Fruit fly (Drosophila melanogaster) whole organism, wandering third instar larva: ENCODE measurements around the gene olf413.

Experiments
- CG9705 ChIP-seq: fragments of 200-800 bp; sonication (Bioruptor generic); optimal IDR thresholded peaks from 2 replicates; lab custom pipeline; 2018; ENCODE audit warnings: missing biosample characterization, mild to moderate bottlenecking, missing genetic modification characterization
- CrebA ChIP-seq: fragments of 200-800 bp; sonication (Bioruptor generic); optimal IDR thresholded peaks from 2 replicates; lab custom pipeline; 2016; ENCODE audit warnings: missing biosample characterization, mild to moderate bottlenecking, missing genetic modification characterization, borderline replicate concordance
- Dfd ChIP-seq: fragments of >200 bp; optimal IDR thresholded peaks from 2 replicates; lab custom pipeline; 2017; ENCODE audit warnings: missing biosample characterization, missing genetic modification characterization
- Dif ChIP-seq: fragments of 200-275, 200-300 bp; sonication (Bioruptor generic); optimal IDR thresholded peaks from 2 replicates; lab custom pipeline; 2018; ENCODE audit warnings: missing biosample characterization, missing genetic modification characterization; ENCODE audit not compliant: partially characterized antibody
- HLH106 ChIP-seq: fragments of 200-800 bp; optimal IDR thresholded peaks from 3 replicates; lab custom pipeline; 2019; ENCODE audit warnings: missing biosample characterization, mild to moderate bottlenecking, missing genetic modification characterization, moderate library complexity
- Hnf4 ChIP-seq: fragments of 200-800 bp; sonication (Bioruptor generic); optimal IDR thresholded peaks from 2 replicates; lab custom pipeline; 2016; ENCODE audit warnings: missing biosample characterization, mild to moderate bottlenecking, missing genetic modification characterization
- Hr78 ChIP-seq: fragments of >200 bp; optimal IDR thresholded peaks from 2 replicates; lab custom pipeline; 2017; ENCODE audit warnings: missing biosample characterization, missing genetic modification characterization
- Hr83 ChIP-seq: fragments of 200-300 bp; sonication (Bioruptor generic); optimal IDR thresholded peaks from 2 replicates; lab custom pipeline; 2016; ENCODE audit warnings: missing biosample characterization, mild to moderate bottlenecking, missing genetic modification characterization, moderate library complexity; ENCODE audit not compliant: poor library complexity, severe bottlenecking
- Jra ChIP-seq: sonication (Bioruptor generic); optimal IDR thresholded peaks from 2 replicates; lab custom pipeline; 2016; ENCODE audit warnings: missing biosample characterization, missing genetic modification characterization
- Mio ChIP-seq: sonication (Bioruptor generic); optimal IDR thresholded peaks from 2 replicates; lab custom pipeline; 2016; ENCODE audit warnings: missing biosample characterization, missing genetic modification characterization
- Myc ChIP-seq: fragments of >200 bp; optimal IDR thresholded peaks from 2 replicates; lab custom pipeline; 2017
- N ChIP-seq: fragments of >200 bp; optimal IDR thresholded peaks from 2 replicates; lab custom pipeline; 2018; ENCODE audit warnings: missing biosample characterization, missing external identifiers, missing genetic modification characterization
- OdsH ChIP-seq: fragments of 200-800 bp; sonication (Bioruptor generic); optimal IDR thresholded peaks from 2 replicates; lab custom pipeline; 2016; ENCODE audit warnings: missing biosample characterization, mild to moderate bottlenecking, missing genetic modification characterization
- Sp1 ChIP-seq: fragments of 200-800 bp; sonication (Bioruptor generic); optimal IDR thresholded peaks from 3 replicates; lab custom pipeline; 2019; ENCODE audit warnings: missing biosample characterization, mild to moderate bottlenecking, missing genetic modification characterization, moderate library complexity
- Vsx2 ChIP-seq: fragments of 200-300, 225-300 bp; sonication (Bioruptor generic); optimal IDR thresholded peaks from 2 replicates; lab custom pipeline; 2018; ENCODE audit warnings: missing biosample characterization, missing genetic modification characterization; ENCODE audit not compliant: partially characterized antibody
- br ChIP-seq: fragments of 200-800 bp; sonication (Bioruptor generic); optimal IDR thresholded peaks from 2 replicates; lab custom pipeline; 2016; ENCODE audit warnings: missing biosample characterization, missing genetic modification characterization
- dl ChIP-seq, 2 experiments: fragments of 175-275, 200-275 bp in 1 of 2; fragments of 200-275 bp in 1 of 2; sonication (Bioruptor generic); optimal IDR thresholded peaks; lab custom pipeline; 2018; ENCODE audit warnings: mild to moderate bottlenecking in 2 of 2, missing biosample characterization in 2 of 2, missing genetic modification characterization in 2 of 2, moderate library complexity in 2 of 2; ENCODE audit not compliant: partially characterized antibody in 2 of 2, insufficient read depth in 1 of 2
- dmrt93B ChIP-seq: fragments of 200-800 bp; sonication (Bioruptor generic); optimal IDR thresholded peaks from 2 replicates; lab custom pipeline; 2018; ENCODE audit warnings: missing biosample characterization, mild to moderate bottlenecking, missing genetic modification characterization
- ey ChIP-seq: fragments of 200-800 bp; sonication (Bioruptor generic); optimal IDR thresholded peaks from 2 replicates; lab custom pipeline; 2016; ENCODE audit warnings: missing biosample characterization, missing genetic modification characterization
- foxo ChIP-seq, 2 experiments: fragments of 200-800 bp; sonication (Bioruptor generic); optimal IDR thresholded peaks; 2 replicates in 1 of 2; 3 replicates in 1 of 2; lab custom pipeline; 2016 to 2017; ENCODE audit warnings: missing biosample characterization in 2 of 2, missing genetic modification characterization in 2 of 2
- fru ChIP-seq: fragments of 200-800 bp; sonication (Bioruptor generic); optimal IDR thresholded peaks from 3 replicates; lab custom pipeline; 2016; ENCODE audit warnings: missing biosample characterization, mild to moderate bottlenecking, missing genetic modification characterization
- h ChIP-seq: fragments of 200-800 bp; sonication (Bioruptor generic); optimal IDR thresholded peaks from 3 replicates; lab custom pipeline; 2016; ENCODE audit warnings: missing biosample characterization, mild to moderate bottlenecking, missing genetic modification characterization
- jim ChIP-seq: fragments of 175-275, 200-325 bp; sonication (Bioruptor generic); optimal IDR thresholded peaks from 2 replicates; lab custom pipeline; 2016; ENCODE audit warnings: missing biosample characterization, mild to moderate bottlenecking, missing genetic modification characterization
- lola ChIP-seq: fragments of >200 bp; optimal IDR thresholded peaks from 2 replicates; lab custom pipeline; 2017; ENCODE audit warnings: missing biosample characterization, missing genetic modification characterization
- pan ChIP-seq: fragments of >200 bp; optimal IDR thresholded peaks from 2 replicates; lab custom pipeline; 2017
- psq ChIP-seq: fragments of 200-800 bp; sonication (Bioruptor generic); optimal IDR thresholded peaks from 3 replicates; lab custom pipeline; 2017; ENCODE audit warnings: missing biosample characterization, mild to moderate bottlenecking, missing genetic modification characterization, moderate library complexity
- rgr ChIP-seq: fragments of 200-800 bp; sonication (Bioruptor generic); optimal IDR thresholded peaks from 3 replicates; lab custom pipeline; 2016; ENCODE audit warnings: missing biosample characterization, mild to moderate bottlenecking, missing genetic modification characterization
- sage ChIP-seq: fragments of 200-800 bp; sonication (Bioruptor generic); optimal IDR thresholded peaks from 2 replicates; lab custom pipeline; 2016; ENCODE audit warnings: missing biosample characterization, mild to moderate bottlenecking, missing genetic modification characterization
- sv ChIP-seq: fragments of 200-800 bp; sonication (Bioruptor generic); optimal IDR thresholded peaks from 3 replicates; lab custom pipeline; 2016; ENCODE audit warnings: missing biosample characterization, missing genetic modification characterization
- tai ChIP-seq: sonication (Bioruptor generic); optimal IDR thresholded peaks from 2 replicates; lab custom pipeline; 2016; ENCODE audit warnings: missing biosample characterization, missing genetic modification characterization
- usp ChIP-seq: fragments of >200 bp; optimal IDR thresholded peaks from 2 replicates; lab custom pipeline; 2017; ENCODE audit warnings: missing biosample characterization, missing genetic modification characterization
- woc ChIP-seq: sonication (Bioruptor generic); optimal IDR thresholded peaks from 2 replicates; lab custom pipeline; 2016; ENCODE audit warnings: missing biosample characterization, mild to moderate bottlenecking, missing genetic modification characterization

olf413 gene

dm6 chr3L:22266535-22266934 is 130.6 kb downstream of the olf413 start, which contains the start of gene CG11523:
Gene CG11523 (minus strand): TSS chr3L:22266679.
- no peak for TF ChIP-seq sage (GFP tag; lab: Kevin White, UChicago)
- TF ChIP-seq Hr78, result no peak
- TF ChIP-seq br, result peak; percentile 8
- no peak for TF ChIP-seq dl (GFP tag; optimal IDR thresholded peaks at IDR 0.05; lab: Kevin White, UChicago; ENCODE audit: insufficient read depth in 1 of 2, partially characterized antibody in 2 of 2)
- peak; percentile 48 for TF ChIP-seq HLH106 (tag; lab: Kevin White, UChicago)
- no peak for TF ChIP-seq Mio (GFP tag; lab: Kevin White, UChicago)
- TF ChIP-seq CrebA (GFP tag; lab: Kevin White, UChicago), result no peak
- no peak for TF ChIP-seq psq (GFP tag; lab: Kevin White, UChicago)
- TF ChIP-seq Myc (lab: Kevin White, UChicago), result no peak
- TF ChIP-seq Hnf4 (GFP tag; lab: Kevin White, UChicago), result no peak
- TF ChIP-seq dmrt93B (GFP tag; lab: Kevin White, UChicago), result no peak
- no peak for TF ChIP-seq Sp1 (GFP tag; lab: Kevin White, UChicago)
- peak; percentile 44 for TF ChIP-seq rgr (GFP tag; lab: Kevin White, UChicago)
- TF ChIP-seq pan (lab: Kevin White, UChicago), result no peak
- no peak for TF ChIP-seq sv
- TF ChIP-seq fru (GFP tag; lab: Kevin White, UChicago), result peak; percentile 35
- TF ChIP-seq tai, result no peak
- no peak for TF ChIP-seq Dif (GFP tag; lab: Kevin White, UChicago)
- TF ChIP-seq OdsH, result peak; percentile 5
- peak in 1 of 2 experiments; percentile 54 for TF ChIP-seq foxo (GFP tag; optimal IDR thresholded peaks at IDR 0.05; lab: Kevin White, UChicago)
- no peak for TF ChIP-seq jim (GFP tag; lab: Kevin White, UChicago)
- no peak for TF ChIP-seq lola (GFP tag; lab: Kevin White, UChicago)
- TF ChIP-seq h (GFP tag; lab: Kevin White, UChicago), result no peak
- peak; percentile 12 for TF ChIP-seq Jra (GFP tag; lab: Kevin White, UChicago)

DNA sequence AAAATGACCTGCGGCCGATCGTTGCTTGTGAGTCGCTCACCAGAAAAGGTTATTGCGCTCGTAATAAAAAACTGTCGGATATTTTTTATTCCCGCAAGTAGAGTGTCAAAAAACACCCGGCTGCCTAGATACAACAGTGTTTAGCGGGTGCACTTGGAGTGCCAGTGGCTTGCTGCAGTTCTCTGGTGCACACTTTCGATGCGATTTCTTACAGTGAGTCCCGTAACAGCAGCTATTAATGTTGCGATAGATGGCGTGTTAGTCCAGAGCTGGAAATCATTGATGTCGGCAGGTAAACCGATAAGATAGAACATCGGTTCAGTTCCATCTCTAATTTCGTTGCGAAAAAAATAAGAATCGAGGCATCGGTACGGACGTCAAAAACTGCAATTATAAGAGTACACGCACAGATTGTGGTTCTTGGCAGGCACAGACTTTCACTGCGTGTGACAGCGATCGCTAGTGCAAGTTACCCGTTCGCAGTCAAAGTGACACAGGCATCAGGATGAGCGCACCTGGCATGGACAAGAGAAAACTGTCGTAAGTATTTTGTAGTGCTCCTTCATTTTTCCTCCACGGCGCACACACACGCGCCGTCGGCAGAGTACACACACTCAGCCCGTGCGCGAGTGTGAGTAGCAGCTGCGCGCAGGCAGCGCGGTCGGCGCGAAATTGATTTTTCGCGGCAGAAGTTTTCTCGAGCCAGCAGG is 131.5 kb downstream of the olf413 start, which contains the start of gene Csp:
Gene Csp (plus strand): TSS at position 135 of the 710 bp plus-strand sequence.
- no peak for TF ChIP-seq Dfd (GFP tag; lab: Kevin White, UChicago)
- no peak for TF ChIP-seq CG9705 (GFP tag; lab: Kevin White, UChicago)
- TF ChIP-seq woc (GFP tag; lab: Kevin White, UChicago), result peak; percentile 52
- TF ChIP-seq Hr83 (GFP tag; lab: Kevin White, UChicago), result peak; percentile 68
- peak; percentile 19 for TF ChIP-seq OdsH
- peak in 1 of 2 experiments; percentile 66 for TF ChIP-seq foxo (GFP tag; optimal IDR thresholded peaks at IDR 0.05; lab: Kevin White, UChicago)
- TF ChIP-seq jim (GFP tag; lab: Kevin White, UChicago), result no peak
- peak; percentile 28 for TF ChIP-seq rgr (GFP tag; lab: Kevin White, UChicago)
- no peak for TF ChIP-seq N (GFP tag; lab: Kevin White, UChicago)
- TF ChIP-seq usp (GFP tag; lab: Kevin White, UChicago), result no peak
- TF ChIP-seq HLH106 (tag; lab: Kevin White, UChicago), result peak; percentile 13
- no peak for TF ChIP-seq dl (GFP tag; optimal IDR thresholded peaks at IDR 0.05; lab: Kevin White, UChicago; ENCODE audit: insufficient read depth in 1 of 2, partially characterized antibody in 2 of 2)
- peak; percentile 49 for TF ChIP-seq Sp1 (GFP tag; lab: Kevin White, UChicago)
- TF ChIP-seq Hr78, result no peak
- peak; percentile 66 for TF ChIP-seq h (GFP tag; lab: Kevin White, UChicago)
- TF ChIP-seq lola (GFP tag; lab: Kevin White, UChicago), result no peak
- TF ChIP-seq ey (GFP tag; lab: Kevin White, UChicago), result peak; percentile 33
- peak; percentile 35 for TF ChIP-seq Jra (GFP tag; lab: Kevin White, UChicago)
- no peak for TF ChIP-seq dmrt93B (GFP tag; lab: Kevin White, UChicago)
- peak; percentile 67 for TF ChIP-seq Hnf4 (GFP tag; lab: Kevin White, UChicago)
- TF ChIP-seq Myc (lab: Kevin White, UChicago), result peak; percentile 28
- TF ChIP-seq Mio (GFP tag; lab: Kevin White, UChicago), result no peak
- no peak for TF ChIP-seq Vsx2
- TF ChIP-seq sage (GFP tag; lab: Kevin White, UChicago), result no peak
- TF ChIP-seq Dif (GFP tag; lab: Kevin White, UChicago), result no peak
- TF ChIP-seq CrebA (GFP tag; lab: Kevin White, UChicago), result no peak
- TF ChIP-seq tai, result no peak
- TF ChIP-seq br, result peak; percentile 67
- peak; percentile 49 for TF ChIP-seq fru (GFP tag; lab: Kevin White, UChicago)
